Fruit fly (Drosophila melanogaster) whole organism, pupa: Measurements from ENCODE around the gene rdgB.

Source experiments
- CG10348 ChIP-seq: fragments of 200-800 bp; sonication (Bioruptor generic); IDR thresholded peaks from 2 replicates; pipeline ENCODE4 v1.3.6; 2022; ENCODE audit warnings: missing biosample characterization, missing genetic modification characterization
- CG12605 ChIP-seq: fragments of 200-800 bp; sonication (Bioruptor generic); IDR thresholded peaks from 2 replicates; pipeline ENCODE4 v1.3.6; 2022; ENCODE audit warnings: missing biosample characterization, missing genetic modification characterization
- CG13204 ChIP-seq: fragments of 200-800 bp; sonication (Bioruptor generic); optimal IDR thresholded peaks from 2 replicates; lab custom pipeline; 2018; ENCODE audit warnings: missing biosample characterization, mild to moderate bottlenecking, missing genetic modification characterization, moderate library complexity
- CG14655 ChIP-seq: fragments of 200-800 bp; sonication (Bioruptor generic); optimal IDR thresholded peaks from 3 replicates; lab custom pipeline; 2017; ENCODE audit warnings: mild to moderate bottlenecking, missing biosample characterization, missing genetic modification reagents, missing genetic modification characterization
- CG15710 ChIP-seq: fragments of 200-800 bp; sonication (Bioruptor generic); optimal IDR thresholded peaks from 2 replicates; lab custom pipeline; 2018; ENCODE audit warnings: missing biosample characterization, mild to moderate bottlenecking, missing genetic modification characterization, moderate library complexity
- CG17806 ChIP-seq: fragments of 200-800 bp; sonication (Bioruptor generic); optimal IDR thresholded peaks from 2 replicates; lab custom pipeline; 2018; ENCODE audit warnings: missing biosample characterization, mild to moderate bottlenecking, missing genetic modification characterization, moderate library complexity
- CG32121 ChIP-seq: fragments of 200-800 bp; sonication (Bioruptor generic); IDR thresholded peaks from 2 replicates; pipeline ENCODE4 v1.3.6; 2022; ENCODE audit warnings: missing biosample characterization, missing genetic modification characterization
- CG34367 ChIP-seq: fragments of 200-800 bp; sonication (Bioruptor generic); optimal IDR thresholded peaks from 2 replicates; lab custom pipeline; 2018; ENCODE audit warnings: missing biosample characterization, mild to moderate bottlenecking, missing genetic modification characterization
- CG4496 ChIP-seq: fragments of 200-800 bp; sonication (Bioruptor generic); IDR thresholded peaks from 3 replicates; pipeline ENCODE4 v1.3.6; 2022; ENCODE audit warnings: missing biosample characterization, missing genetic modification characterization
- CG8159 ChIP-seq: fragments of 200-800 bp; sonication (Bioruptor generic); optimal IDR thresholded peaks from 3 replicates; lab custom pipeline; 2018; ENCODE audit warnings: missing biosample characterization, mild to moderate bottlenecking, missing genetic modification characterization, moderate library complexity
- CG8301 ChIP-seq: fragments of 200-800 bp; sonication (Bioruptor generic); optimal IDR thresholded peaks from 2 replicates; lab custom pipeline; 2018; ENCODE audit warnings: missing biosample characterization, mild to moderate bottlenecking, missing genetic modification characterization
- CG9948 ChIP-seq: fragments of 200-800 bp; sonication (Bioruptor generic); optimal IDR thresholded peaks from 2 replicates; lab custom pipeline; 2018; ENCODE audit warnings: missing biosample characterization, mild to moderate bottlenecking, missing genetic modification characterization, moderate library complexity
- D1 ChIP-seq: fragments of 200-800 bp; sonication (Bioruptor generic); optimal IDR thresholded peaks from 2 replicates; lab custom pipeline; 2018; ENCODE audit warnings: missing biosample characterization, mild to moderate bottlenecking, missing genetic modification characterization, moderate library complexity
- EcR ChIP-seq: fragments of 200-800 bp; sonication (Bioruptor generic); optimal IDR thresholded peaks from 3 replicates; lab custom pipeline; 2019; ENCODE audit warnings: missing biosample characterization, missing genetic modification characterization, mild to moderate bottlenecking, moderate library complexity, missing genetic modification reagents
- Ets98B ChIP-seq: fragments of 200-800 bp; sonication (Bioruptor generic); IDR thresholded peaks from 2 replicates; pipeline ENCODE4 v1.3.6; 2022; ENCODE audit warnings: missing biosample characterization, missing genetic modification characterization
- Pif1A ChIP-seq: fragments of 200-800 bp; sonication (Bioruptor generic); optimal IDR thresholded peaks from 3 replicates; lab custom pipeline; 2016; ENCODE audit warnings: missing biosample characterization, missing genetic modification characterization
- Pif1B ChIP-seq: fragments of 200-800 bp; sonication (Bioruptor generic); optimal IDR thresholded peaks from 3 replicates; lab custom pipeline; 2016; ENCODE audit warnings: missing biosample characterization, missing genetic modification characterization
- Snoo ChIP-seq: fragments of 200-800 bp; sonication (Bioruptor generic); optimal IDR thresholded peaks from 3 replicates; lab custom pipeline; 2017; ENCODE audit warnings: missing biosample characterization, mild to moderate bottlenecking, missing genetic modification characterization, inconsistent platforms
- fd96Ca ChIP-seq: fragments of 200-800 bp; sonication (Bioruptor generic); IDR thresholded peaks from 3 replicates; pipeline ENCODE4 v1.3.6; 2022; ENCODE audit warnings: missing biosample characterization, missing genetic modification characterization
- gl ChIP-seq: fragments of 200-800 bp; sonication (Bioruptor generic); optimal IDR thresholded peaks from 2 replicates; lab custom pipeline; 2018; ENCODE audit warnings: missing biosample characterization, mild to moderate bottlenecking, missing genetic modification characterization
- rn ChIP-seq: fragments of 200-800 bp; sonication (Bioruptor generic); IDR thresholded peaks from 2 replicates; pipeline ENCODE4 v1.3.6; 2022; ENCODE audit warnings: missing biosample characterization, missing genetic modification characterization

Gene rdgB

dm6 chrX:13819682-13820081 is 57.1 kb downstream of the rdgB start:
- no peak for TF ChIP-seq CG32121 (GFP tag; lab: Robert Waterston, UW)
- TF ChIP-seq gl: no peak
- TF ChIP-seq Pif1B: no peak
- no peak for TF ChIP-seq CG13204
- no peak for TF ChIP-seq CG14655 (GFP tag; lab: Kevin White, UChicago)
- no peak for TF ChIP-seq EcR
- TF ChIP-seq Snoo (tag; lab: Kevin White, UChicago): no peak
- no peak for TF ChIP-seq CG10348 (GFP tag; lab: Robert Waterston, UW)
- TF ChIP-seq Pif1A (GFP tag; lab: Kevin White, UChicago): no peak
- no peak for TF ChIP-seq CG9948 (tag; lab: Kevin White, UChicago)

DNA sequence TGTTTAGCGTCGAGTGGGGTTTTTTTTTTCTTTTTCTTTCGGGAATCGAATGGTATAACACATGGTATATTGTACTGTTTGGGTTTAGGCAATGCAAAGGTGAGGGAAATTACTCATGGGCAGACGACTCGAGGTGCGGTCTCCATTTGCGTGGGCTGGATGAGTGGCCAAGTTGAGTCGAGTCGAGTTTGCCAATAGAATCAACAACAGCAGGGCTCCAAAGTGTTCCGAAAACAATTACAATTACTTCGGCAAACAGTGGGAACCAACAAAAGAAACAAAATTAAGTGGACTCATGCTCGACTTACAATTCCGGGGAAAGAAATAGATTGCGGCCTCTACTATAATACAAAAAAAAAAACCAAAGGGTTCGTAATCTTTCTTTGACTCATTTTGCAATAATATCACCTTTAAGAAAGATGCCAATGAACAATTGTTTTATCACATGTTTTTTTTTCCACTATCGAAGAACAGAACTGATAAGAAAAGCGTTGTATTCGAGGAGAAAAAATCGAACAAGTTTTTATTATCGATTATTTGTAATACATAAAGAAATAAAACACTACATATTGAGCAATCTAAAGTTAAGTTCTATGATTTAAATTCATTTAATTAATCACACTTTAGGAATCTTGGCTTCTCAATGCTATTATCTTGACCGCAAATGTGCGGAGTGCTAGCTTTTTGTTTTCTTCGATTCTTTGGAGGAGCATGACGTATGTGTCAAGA is 57.9 kb downstream of the rdgB start:
- TF ChIP-seq EcR: no peak
- no peak for TF ChIP-seq CG14655 (GFP tag; lab: Kevin White, UChicago)
- TF ChIP-seq D1 (tag; lab: Kevin White, UChicago): no peak
- TF ChIP-seq CG4496 (GFP tag; lab: Robert Waterston, UW): no peak
- TF ChIP-seq CG32121 (GFP tag; lab: Robert Waterston, UW): no peak
- TF ChIP-seq CG10348 (GFP tag; lab: Robert Waterston, UW): no peak
- no peak for TF ChIP-seq rn (GFP tag; lab: Robert Waterston, UW)
- no peak for TF ChIP-seq CG8301
- no peak for TF ChIP-seq CG8159 (tag; lab: Kevin White, UChicago)
- TF ChIP-seq CG12605 (GFP tag; lab: Robert Waterston, UW): no peak
- no peak for TF ChIP-seq Pif1B
- TF ChIP-seq, all 21 proteins: peak for 0

DNA sequence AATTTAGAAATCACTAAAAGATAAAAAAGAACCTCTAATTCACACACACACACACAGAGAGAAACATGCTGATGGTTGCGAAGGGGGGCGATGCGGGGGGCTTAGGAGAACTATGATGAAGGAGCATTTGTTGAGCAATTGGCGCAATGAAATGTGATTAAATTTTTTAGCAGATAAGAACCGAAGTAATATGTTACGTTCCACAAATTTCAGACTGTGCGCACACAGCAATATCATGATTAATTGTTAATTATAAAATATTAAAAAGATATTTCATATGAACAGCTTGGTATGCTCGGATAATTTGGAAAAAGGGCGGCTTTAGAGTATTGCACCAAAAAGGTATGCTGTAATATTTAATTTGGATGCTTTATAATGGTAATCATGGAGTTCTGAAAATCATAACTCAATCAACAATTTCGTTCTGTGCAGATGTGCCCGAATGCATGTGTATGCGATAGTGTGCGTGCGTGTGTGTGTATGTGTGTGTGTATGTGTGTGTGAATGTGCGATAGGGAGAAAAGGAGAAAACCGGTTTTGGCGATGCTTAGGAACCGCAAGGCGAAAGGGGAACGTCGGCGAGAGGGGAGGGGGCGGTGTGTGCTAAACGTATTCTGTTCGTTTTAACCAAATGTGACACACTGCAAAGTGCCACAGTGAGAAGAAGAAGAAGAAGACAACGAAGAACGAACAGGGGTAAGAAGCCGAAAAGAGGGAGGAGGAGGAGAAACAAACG is 58.7 kb downstream of the rdgB start:
- TF ChIP-seq CG8159 (tag; lab: Kevin White, UChicago) (peak; percentile 6), CG8301 (peak; percentile 32), CG34367 (no peak), EcR (peak; percentile 11), gl (no peak), Snoo (tag; lab: Kevin White, UChicago) (no peak), Pif1B (peak; percentile 37), Pif1A (GFP tag; lab: Kevin White, UChicago) (no peak), CG13204 (no peak), CG9948 (tag; lab: Kevin White, UChicago) (peak; percentile 7), CG17806 (tag; lab: Kevin White, UChicago) (no peak)

DNA sequence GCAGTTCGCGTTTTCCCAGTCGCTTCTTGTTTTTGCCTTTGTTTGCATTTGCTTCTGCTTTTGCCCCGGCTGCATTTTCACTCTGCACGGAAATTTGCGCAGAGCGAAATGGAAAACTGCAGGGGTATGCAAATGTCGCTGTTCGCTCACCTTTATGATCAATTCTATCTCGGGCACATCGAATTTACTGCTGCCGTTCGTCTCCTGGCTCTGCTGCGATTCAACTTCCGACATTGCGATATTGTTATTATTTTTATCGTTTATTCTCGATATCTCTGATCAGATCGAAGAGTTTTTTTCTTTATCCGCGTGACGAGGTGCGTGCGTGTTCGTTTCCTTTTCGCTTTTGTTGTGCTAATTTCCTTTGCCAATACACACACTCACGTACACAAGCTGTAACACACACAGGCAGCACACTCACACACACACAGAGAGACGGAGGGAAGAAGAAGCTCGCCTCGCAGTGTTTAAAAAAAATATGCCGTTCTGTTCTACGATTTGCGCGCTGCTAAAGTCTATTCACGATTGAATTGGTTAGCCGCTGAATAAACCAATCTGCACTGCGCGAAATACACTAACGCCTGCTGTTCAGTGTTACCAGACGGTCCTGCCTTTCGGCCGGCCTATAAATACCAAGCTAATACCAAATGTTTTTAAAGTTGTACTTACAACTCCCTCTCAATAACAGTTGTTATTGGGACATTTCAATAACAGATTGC is 59.4 kb downstream of the rdgB start, which contains the start of gene Clic:
Clic (minus strand) TSS at position 533 of the 719 bp plus-strand sequence.
- no peak for TF ChIP-seq CG9948 (tag; lab: Kevin White, UChicago)
- TF ChIP-seq CG4496 (GFP tag; lab: Robert Waterston, UW): peak; percentile 51; the same call in 2 of the 3 replicates
- no peak for TF ChIP-seq CG10348 (GFP tag; lab: Robert Waterston, UW)

- TF ChIP-seq CG8159 (tag; lab: Kevin White, UChicago) (no peak), gl (no peak), fd96Ca (GFP tag; lab: Robert Waterston, UW) (no peak), CG10348 (GFP tag; lab: Robert Waterston, UW) (no peak)
- TF ChIP-seq, all 21 proteins: peak for 0
Measured at dm6 chrX:13822753-13823152, 60.2 kb downstream of the rdgB start, which contains the start of gene Nup93-1. Nup93-1 (plus strand) TSS chrX:13822826.

DNA sequence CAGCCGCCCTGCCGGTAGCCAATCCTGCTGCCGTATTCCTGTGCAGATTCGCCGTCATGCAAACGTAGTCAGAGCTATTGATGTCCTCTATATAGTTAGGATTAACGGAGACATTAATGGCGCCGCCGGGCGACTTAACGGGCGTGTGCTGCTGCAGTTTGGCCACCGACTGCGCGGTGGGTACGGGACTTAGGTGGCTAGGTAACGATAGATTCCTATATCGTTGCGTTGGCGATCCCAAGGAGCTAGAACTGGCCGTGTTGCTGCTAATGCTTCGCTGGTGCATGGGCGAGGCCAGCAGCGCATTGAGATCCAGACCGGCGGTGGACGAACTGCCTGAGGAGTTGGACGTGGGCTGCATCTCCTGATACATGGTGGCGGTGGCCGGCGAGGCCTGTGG is 66.3 kb downstream of the rdgB start:
- TF ChIP-seq CG10348 (GFP tag; lab: Robert Waterston, UW): no peak
- TF ChIP-seq CG14655 (GFP tag; lab: Kevin White, UChicago): no peak
- TF ChIP-seq Pif1A (GFP tag; lab: Kevin White, UChicago): no peak
- TF ChIP-seq CG32121 (GFP tag; lab: Robert Waterston, UW): no peak
- no peak for TF ChIP-seq CG9948 (tag; lab: Kevin White, UChicago)
- no peak for TF ChIP-seq CG8159 (tag; lab: Kevin White, UChicago)
- no peak for TF ChIP-seq Pif1B
- no peak for TF ChIP-seq CG34367
- TF ChIP-seq Ets98B (GFP tag; lab: Robert Waterston, UW): no peak
- no peak for TF ChIP-seq CG8301
- no peak for TF ChIP-seq rn (GFP tag; lab: Robert Waterston, UW)
- no peak for TF ChIP-seq CG13204
- TF ChIP-seq CG15710: no peak
- no peak for TF ChIP-seq CG17806 (tag; lab: Kevin White, UChicago)
- no peak for TF ChIP-seq EcR
- no peak for TF ChIP-seq D1 (tag; lab: Kevin White, UChicago)
- no peak for TF ChIP-seq gl
- TF ChIP-seq, all 21 proteins: peak for 0
